Fruit fly (Drosophila melanogaster) whole organism, adult: ENCODE measurements around the gene CG13408.

Experiments used
- CG11617 ChIP-seq: fragments of 200-800 bp; sonication (Bioruptor generic); optimal IDR thresholded peaks from 2 replicates; lab custom pipeline; 2017; ENCODE audit warnings: mild to moderate bottlenecking, missing biosample characterization, missing genetic modification reagents, missing genetic modification characterization
- CG12768 ChIP-seq: fragments of 200-800 bp; sonication (Bioruptor generic); optimal IDR thresholded peaks from 2 replicates; lab custom pipeline; 2017; ENCODE audit warnings: missing biosample characterization, missing genetic modification characterization, mild to moderate bottlenecking, moderate library complexity, missing genetic modification reagents
- CG14711 ChIP-seq: fragments of 200-800 bp; sonication (Bioruptor generic); optimal IDR thresholded peaks from 2 replicates; lab custom pipeline; 2018; ENCODE audit warnings: missing biosample characterization, mild to moderate bottlenecking, missing genetic modification characterization, moderate library complexity
- CG5204 ChIP-seq: fragments of 200-800 bp; sonication (Bioruptor generic); optimal IDR thresholded peaks from 2 replicates; lab custom pipeline; 2016; ENCODE audit warnings: missing biosample characterization, missing genetic modification characterization
- Clk ChIP-seq: fragments of 200-800 bp; sonication (Bioruptor generic); optimal IDR thresholded peaks from 2 replicates; lab custom pipeline; 2017; ENCODE audit warnings: missing biosample characterization, missing genetic modification characterization
- bab1 ChIP-seq: fragments of 200-800 bp; sonication (Bioruptor generic); optimal IDR thresholded peaks from 3 replicates; lab custom pipeline; 2019; ENCODE audit warnings: missing biosample characterization, mild to moderate bottlenecking, missing genetic modification characterization, moderate library complexity
- cnc ChIP-seq, 2 experiments: fragments of >200 bp; optimal IDR thresholded peaks; 2 replicates each; lab custom pipeline; 2017
- tj ChIP-seq: fragments of 200-800 bp; sonication (Bioruptor generic); optimal IDR thresholded peaks from 3 replicates; lab custom pipeline; 2017; ENCODE audit warnings: missing biosample characterization, mild to moderate bottlenecking, missing genetic modification characterization, moderate library complexity

DNA sequence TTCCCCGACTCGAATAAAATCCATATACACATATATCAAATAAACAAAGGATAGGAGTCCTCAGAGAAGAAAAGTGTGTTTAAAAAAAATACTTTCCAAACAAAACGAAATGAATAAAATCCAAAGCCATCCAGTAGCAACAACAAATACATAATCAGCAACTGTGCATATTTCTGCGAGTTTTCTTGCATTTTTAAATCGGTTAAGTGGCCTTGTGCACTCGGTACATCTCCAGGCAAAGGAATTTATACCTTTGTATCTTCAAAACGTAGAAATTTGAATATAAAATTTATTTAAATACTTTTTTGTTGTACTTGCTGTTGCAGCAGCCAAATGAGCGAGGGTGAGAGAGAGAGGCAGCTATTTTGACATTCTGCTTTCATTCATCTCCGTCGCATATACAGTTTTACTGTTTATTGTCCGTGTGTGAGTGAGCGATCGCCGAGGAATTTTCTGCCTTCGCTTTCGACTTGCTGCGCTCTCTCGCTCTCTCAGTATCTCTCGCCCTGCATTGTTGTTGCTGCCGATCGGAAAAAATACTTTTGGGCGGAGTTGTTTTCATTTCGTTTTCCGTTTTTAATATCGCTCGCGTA lies 37.8 kb upstream of the CG13408 start:
- TF ChIP-seq bab1 (GFP tag; lab: Kevin White, UChicago) = no peak
- no peak for TF ChIP-seq CG14711 (tag; lab: Kevin White, UChicago)
- TF ChIP-seq CG12768 = no peak
- no peak for TF ChIP-seq cnc (optimal IDR thresholded peaks at IDR 0.05; lab: Kevin White, UChicago)
- TF ChIP-seq CG11617 (GFP tag; lab: Kevin White, UChicago) = no peak
- peak; percentile 61 for TF ChIP-seq tj (GFP tag; lab: Kevin White, UChicago)
- no peak for TF ChIP-seq CG5204 (GFP tag; lab: Kevin White, UChicago)
- TF ChIP-seq Clk (GFP tag; lab: Kevin White, UChicago) = no peak
